Worm (Caenorhabditis elegans): Measurements from ENCODE around the gene Y48B6A.13.

Y48B6A.13 gene

ce11 chrII:14255850-14256249 is 29.8 kb upstream of the Y48B6A.13 start (continued):
- TF ChIP-seq B0261.1 (tag; optimal IDR thresholded peaks at IDR 0.05) (no peak), ama-1 (optimal IDR thresholded peaks at IDR 0.05) (no peak), ama-1 (GFP tag; optimal IDR thresholded peaks at IDR 0.05) (no peak), repo-1 (tag; optimal IDR thresholded peaks at IDR 0.05) (peak; percentile 19), bed-2 (GFP tag; IDR thresholded peaks at IDR 0.05) (no peak), F49E8.2 (tag; optimal IDR thresholded peaks at IDR 0.05; ENCODE audit: insufficient read depth) (no peak), lag-1 (GFP tag; IDR thresholded peaks at IDR 0.05) (no peak), ets-4 (GFP tag; optimal IDR thresholded peaks at IDR 0.05) (no peak), ztf-6 (GFP tag; IDR thresholded peaks at IDR 0.05) (no peak), lir-1 (GFP tag; conservative IDR thresholded peaks at IDR 0.05) (no peak), mel-28 (tag; optimal IDR thresholded peaks at IDR 0.05; ENCODE audit: borderline replicate concordance) (peak; percentile 26), ceh-40 (GFP tag; IDR thresholded peaks at IDR 0.05) (no peak), madf-6 (GFP tag; IDR thresholded peaks at IDR 0.05) (no peak), F23B12.7 (tag; optimal IDR thresholded peaks at IDR 0.05; ENCODE audit: insufficient read depth) (no peak), egl-18 (GFP tag; IDR thresholded peaks at IDR 0.05) (no peak), hmg-20 (GFP tag; IDR thresholded peaks at IDR 0.05) (no peak), pha-4 (tag; optimal IDR thresholded peaks at IDR 0.05) (no peak), nfya-2 (GFP tag; IDR thresholded peaks at IDR 0.05) (no peak), nfyb-1 (GFP tag; IDR thresholded peaks at IDR 0.05) (no peak), C06A6.2 (GFP tag; conservative IDR thresholded peaks at IDR 0.05) (no peak), ekl-4 (GFP tag; IDR thresholded peaks at IDR 0.05) (0 out of 2 replicates have a peak, but pooled peaks have one; percentile 19), tlf-1 (GFP tag; optimal IDR thresholded peaks at IDR 0.05) (no peak), somi-1 (GFP tag; optimal IDR thresholded peaks at IDR 0.05) (no peak), let-607 (tag; optimal IDR thresholded peaks at IDR 0.05) (no peak), mcd-1 (GFP tag; IDR thresholded peaks at IDR 0.05) (no peak), dox-1 (GFP tag; IDR thresholded peaks at IDR 0.05) (no peak; the same call in 1 of the 2 replicates), snpc-3.4 (tag; optimal IDR thresholded peaks at IDR 0.05) (no peak), akir-1 (GFP tag; optimal IDR thresholded peaks at IDR 0.05) (no peak), ccch-3 (GFP tag; optimal IDR thresholded peaks at IDR 0.05) (no peak), snpc-4 (GFP tag; optimal IDR thresholded peaks at IDR 0.05) (no peak), snpc-4 (tag; optimal IDR thresholded peaks at IDR 0.05) (no peak), F10E7.11 (tag; optimal IDR thresholded peaks at IDR 0.05) (no peak), lin-54 (GFP tag; optimal IDR thresholded peaks at IDR 0.05) (no peak), tbp1 (GFP tag; optimal IDR thresholded peaks at IDR 0.05) (no peak), attf-5 (GFP tag; optimal IDR thresholded peaks at IDR 0.05) (no peak), ztf-25 (GFP tag; IDR thresholded peaks at IDR 0.05) (no peak), ceh-79 (tag; optimal IDR thresholded peaks at IDR 0.05) (no peak), madf-10 (tag; optimal IDR thresholded peaks at IDR 0.05) (no peak), ztf-26 (tag; optimal IDR thresholded peaks at IDR 0.05) (no peak), hrde-1 (tag; optimal IDR thresholded peaks at IDR 0.05; ENCODE audit: borderline replicate concordance) (peak; percentile 65), ztf-28 (GFP tag; IDR thresholded peaks at IDR 0.05) (no peak), Y53G8AR.9 (GFP tag; conservative IDR thresholded peaks at IDR 0.05) (no peak), F22D6.2 (tag; optimal IDR thresholded peaks at IDR 0.05) (no peak), lsy-27 (tag; optimal IDR thresholded peaks at IDR 0.05; ENCODE audit: borderline replicate concordance, insufficient read depth) (no peak), aptf-2 (GFP tag; conservative IDR thresholded peaks at IDR 0.05) (no peak), ceh-27 (GFP tag; optimal IDR thresholded peaks at IDR 0.05) (no peak), sptf-2 (GFP tag; optimal IDR thresholded peaks at IDR 0.05) (no peak), nhr-27 (tag; optimal IDR thresholded peaks at IDR 0.05) (no peak), hlh-12 (tag; optimal IDR thresholded peaks at IDR 0.05) (no peak)
